Fruit fly (Drosophila melanogaster) whole organism, embryonic: ENCODE results near the gene CG42828.

ENCODE experiments used
- Atf-2 ChIP-seq: fragments of 200-800 bp; sonication (Bioruptor generic); optimal IDR thresholded peaks from 2 replicates; lab custom pipeline; 2016; ENCODE audit warnings: missing biosample characterization, missing genetic modification characterization
- CG1024 ChIP-seq: fragments of 200-800 bp; sonication (Bioruptor generic); IDR thresholded peaks from 2 replicates; pipeline ENCODE4 v1.3.6; 2022; ENCODE audit warnings: missing biosample characterization, missing genetic modification characterization
- CG10274 ChIP-seq: fragments of 200-800 bp; sonication (Bioruptor generic); optimal IDR thresholded peaks from 3 replicates; lab custom pipeline; 2017; ENCODE audit warnings: missing biosample characterization, mild to moderate bottlenecking, missing genetic modification characterization
- CG11247 ChIP-seq: fragments of 200-800 bp; sonication (Bioruptor generic); IDR thresholded peaks from 2 replicates; pipeline ENCODE4 v1.3.6; 2022; ENCODE audit warnings: missing biosample characterization, missing genetic modification characterization
- CG13287 ChIP-seq: fragments of 200-800 bp; sonication (Bioruptor generic); IDR thresholded peaks from 2 replicates; pipeline ENCODE4 v1.3.6; 2022; ENCODE audit warnings: missing biosample characterization, missing genetic modification characterization; ENCODE audit not compliant: partially characterized antibody
- CG14441 ChIP-seq: fragments of 200-800 bp; sonication (Bioruptor generic); IDR thresholded peaks from 2 replicates; pipeline ENCODE4 v1.3.6; 2022; ENCODE audit warnings: missing biosample characterization, missing genetic modification characterization
- CG15269 ChIP-seq: fragments of 200-800 bp; sonication (Bioruptor generic); optimal IDR thresholded peaks from 2 replicates; lab custom pipeline; 2018; ENCODE audit warnings: missing biosample characterization, mild to moderate bottlenecking, missing genetic modification characterization, moderate library complexity
- CG1529 ChIP-seq: fragments of 200-800 bp; sonication (Bioruptor generic); optimal IDR thresholded peaks from 3 replicates; lab custom pipeline; 2018; ENCODE audit warnings: missing biosample characterization, missing genetic modification characterization
- CG17328 ChIP-seq: fragments of 200-800 bp; sonication (Bioruptor generic); IDR thresholded peaks from 2 replicates; pipeline ENCODE4 v1.3.6; 2022; ENCODE audit warnings: missing biosample characterization, missing genetic modification characterization
- CG17359 ChIP-seq: fragments of 200-800 bp; sonication (Bioruptor generic); optimal IDR thresholded peaks from 3 replicates; lab custom pipeline; 2018; ENCODE audit warnings: missing biosample characterization, mild to moderate bottlenecking, missing genetic modification characterization, moderate library complexity
- CG17829 ChIP-seq: fragments of 200-800 bp; optimal IDR thresholded peaks from 2 replicates; lab custom pipeline; 2019; ENCODE audit warnings: missing biosample characterization, mild to moderate bottlenecking, missing genetic modification characterization, moderate library complexity
- CG18011 ChIP-seq: fragments of 200-800 bp; sonication (Bioruptor generic); optimal IDR thresholded peaks from 2 replicates; lab custom pipeline; 2017; ENCODE audit warnings: missing biosample characterization, missing genetic modification characterization, mild to moderate bottlenecking, moderate library complexity, missing genotype
- CG2116 ChIP-seq: fragments of 200-800 bp; sonication (Bioruptor generic); optimal IDR thresholded peaks from 3 replicates; lab custom pipeline; 2018; ENCODE audit warnings: missing biosample characterization, mild to moderate bottlenecking, missing genetic modification characterization
- CG2678 ChIP-seq: fragments of 200-800 bp; sonication (Bioruptor generic); optimal IDR thresholded peaks from 3 replicates; lab custom pipeline; 2019; ENCODE audit warnings: missing biosample characterization, mild to moderate bottlenecking, missing genetic modification characterization, moderate library complexity
- CG32767 ChIP-seq: fragments of 200-800 bp; sonication (Bioruptor generic); IDR thresholded peaks from 2 replicates; pipeline ENCODE4 v1.3.6; 2022; ENCODE audit warnings: missing biosample characterization, missing genetic modification characterization
- CG7372 ChIP-seq: fragments of 200-800 bp; sonication (Bioruptor generic); IDR thresholded peaks from 2 replicates; pipeline ENCODE4 v1.3.6; 2022; ENCODE audit warnings: missing biosample characterization, missing genetic modification characterization
- CG7928 ChIP-seq: fragments of 200-800 bp; sonication (Bioruptor generic); optimal IDR thresholded peaks from 2 replicates; lab custom pipeline; 2017; ENCODE audit warnings: missing biosample characterization, mild to moderate bottlenecking, missing genetic modification characterization
- CG8359 ChIP-seq: fragments of 200-800 bp; sonication (Bioruptor generic); optimal IDR thresholded peaks from 2 replicates; lab custom pipeline; 2017; ENCODE audit warnings: missing biosample characterization, mild to moderate bottlenecking, missing genetic modification characterization, borderline replicate concordance
- CG8944 ChIP-seq: fragments of 200-800 bp; sonication (Bioruptor generic); optimal IDR thresholded peaks from 3 replicates; lab custom pipeline; 2016; ENCODE audit warnings: missing biosample characterization, missing genetic modification characterization
- CkIIα-i1 ChIP-seq: fragments of 200-800 bp; sonication (Bioruptor generic); IDR thresholded peaks from 2 replicates; pipeline ENCODE4 v1.3.6; 2022; ENCODE audit warnings: missing biosample characterization, missing genetic modification characterization
- Dip2 ChIP-seq: fragments of 200-800 bp; sonication (Bioruptor generic); IDR thresholded peaks from 2 replicates; pipeline ENCODE4 v1.3.6; 2022; ENCODE audit warnings: missing biosample characterization, missing genetic modification characterization
- H2.0 ChIP-seq: fragments of 200-800 bp; sonication (Bioruptor generic); IDR thresholded peaks from 2 replicates; pipeline ENCODE4 v1.3.6; 2022; ENCODE audit warnings: missing biosample characterization, missing genetic modification characterization
- Hey ChIP-seq: fragments of 200-800 bp; sonication (Bioruptor generic); optimal IDR thresholded peaks from 3 replicates; lab custom pipeline; 2018; ENCODE audit warnings: missing biosample characterization, mild to moderate bottlenecking, missing genetic modification characterization
- HmgD ChIP-seq: fragments of 200-800 bp; sonication (Bioruptor generic); optimal IDR thresholded peaks from 3 replicates; lab custom pipeline; 2016; ENCODE audit warnings: missing biosample characterization, missing genetic modification characterization
- Nf-YC ChIP-seq: fragments of 200-800 bp; optimal IDR thresholded peaks from 3 replicates; lab custom pipeline; 2019; ENCODE audit warnings: missing biosample characterization, mild to moderate bottlenecking, missing genetic modification characterization, moderate library complexity
- Ravus ChIP-seq: fragments of 200-800 bp; sonication (Bioruptor generic); IDR thresholded peaks from 2 replicates; pipeline ENCODE4 v1.3.6; 2022; ENCODE audit warnings: missing biosample characterization, missing genetic modification characterization
- Trl ChIP-seq, 3 experiments: fragments of >200 bp in 2 of 3; fragments of 200-800 bp in 1 of 3; sonication (Bioruptor generic) in 1 of 3; optimal IDR thresholded peaks; 2 replicates in 1 of 3; 3 replicates in 2 of 3; lab custom pipeline; 2016 to 2017; ENCODE audit warnings: missing biosample characterization in 1 of 3, missing genetic modification characterization in 1 of 3
- ato ChIP-seq: fragments of 200-800 bp; sonication (Bioruptor generic); IDR thresholded peaks from 2 replicates; pipeline ENCODE4 v1.3.6; 2022; ENCODE audit warnings: missing biosample characterization, missing genetic modification characterization; ENCODE audit not compliant: partially characterized antibody
- chinmo ChIP-seq: fragments of 200-800 bp; sonication (Bioruptor generic); IDR thresholded peaks from 4 replicates; pipeline ENCODE4 v1.3.6; 2022; ENCODE audit warnings: missing biosample characterization, missing genetic modification characterization; ENCODE audit not compliant: partially characterized antibody
- chn ChIP-seq: fragments of 200-800 bp; sonication (Bioruptor generic); optimal IDR thresholded peaks from 2 replicates; lab custom pipeline; 2016; ENCODE audit warnings: missing biosample characterization, missing genetic modification characterization
- ci ChIP-seq: fragments of 200-800 bp; sonication (Bioruptor generic); IDR thresholded peaks from 3 replicates; pipeline ENCODE4 v1.3.6; 2022; ENCODE audit warnings: missing biosample characterization, missing genetic modification characterization
- dm ChIP-seq: fragments of 200-800 bp; sonication (Bioruptor generic); optimal IDR thresholded peaks from 3 replicates; lab custom pipeline; 2016; ENCODE audit warnings: missing biosample characterization, missing genetic modification characterization
- dmrt99B ChIP-seq: fragments of 200-800 bp; sonication (Bioruptor generic); optimal IDR thresholded peaks from 2 replicates; lab custom pipeline; 2018; ENCODE audit warnings: missing biosample characterization, mild to moderate bottlenecking, missing genetic modification characterization, moderate library complexity
- emc ChIP-seq: fragments of 200-800 bp; sonication (Bioruptor generic); optimal IDR thresholded peaks from 2 replicates; lab custom pipeline; 2016; ENCODE audit warnings: missing biosample characterization, missing genetic modification characterization
- eyg ChIP-seq: fragments of 200-800 bp; sonication (Bioruptor generic); optimal IDR thresholded peaks from 3 replicates; lab custom pipeline; 2016; ENCODE audit warnings: missing biosample characterization, missing genetic modification characterization
- fu2 ChIP-seq: fragments of 200-800 bp; sonication (Bioruptor generic); optimal IDR thresholded peaks from 2 replicates; lab custom pipeline; 2016; ENCODE audit warnings: missing biosample characterization, missing genetic modification characterization
- gem ChIP-seq: fragments of 200-800 bp; sonication (Bioruptor generic); optimal IDR thresholded peaks from 2 replicates; lab custom pipeline; 2019; ENCODE audit warnings: missing biosample characterization, mild to moderate bottlenecking, missing genetic modification characterization, moderate library complexity
- grau ChIP-seq: fragments of 200-800 bp; optimal IDR thresholded peaks from 3 replicates; lab custom pipeline; 2019; ENCODE audit warnings: missing biosample characterization, mild to moderate bottlenecking, missing genetic modification characterization, moderate library complexity
- gsb ChIP-seq: fragments of 200-800 bp; sonication (Bioruptor generic); IDR thresholded peaks from 2 replicates; pipeline ENCODE4 v1.3.6; 2022; ENCODE audit warnings: missing biosample characterization, missing genetic modification characterization
- hkb ChIP-seq, 2 experiments: fragments of 200-800 bp in 1 of 2; fragments of >200 bp in 1 of 2; sonication (Bioruptor generic) in 1 of 2; IDR thresholded peaks in 1 of 2; optimal IDR thresholded peaks in 1 of 2; 2 replicates each; pipeline versions ENCODE4 v1.3.6 to Lab custom; 2017 to 2022; ENCODE audit warnings: missing biosample characterization in 1 of 2, missing genetic modification characterization in 1 of 2
- lmd ChIP-seq: fragments of 200-800 bp; sonication (Bioruptor generic); IDR thresholded peaks from 2 replicates; pipeline ENCODE4 v1.3.6; 2022; ENCODE audit warnings: missing biosample characterization, missing genetic modification characterization
- lov ChIP-seq, 2 experiments: fragments of 200-800 bp in 1 of 2; fragments of >200 bp in 1 of 2; sonication (Bioruptor generic) in 1 of 2; IDR thresholded peaks in 1 of 2; optimal IDR thresholded peaks in 1 of 2; 2 replicates in 1 of 2; 3 replicates in 1 of 2; pipeline versions ENCODE4 v1.3.6 to Lab custom; 2017 to 2022; ENCODE audit warnings: missing biosample characterization in 1 of 2, missing genetic modification characterization in 1 of 2
- onecut ChIP-seq: fragments of 200-800 bp; sonication (Bioruptor generic); IDR thresholded peaks from 2 replicates; pipeline ENCODE4 v1.3.6; 2022; ENCODE audit warnings: missing biosample characterization, missing genetic modification characterization
- pita ChIP-seq: fragments of 200-800 bp; sonication (Bioruptor generic); optimal IDR thresholded peaks from 2 replicates; lab custom pipeline; 2017; ENCODE audit warnings: missing biosample characterization, mild to moderate bottlenecking, missing genetic modification characterization
- pzg ChIP-seq: fragments of 200-800 bp; sonication (Bioruptor generic); optimal IDR thresholded peaks from 3 replicates; lab custom pipeline; 2018; ENCODE audit warnings: missing biosample characterization, mild to moderate bottlenecking, missing genetic modification characterization, moderate library complexity
- slbo ChIP-seq: fragments of 200-800 bp; sonication (Bioruptor generic); IDR thresholded peaks from 2 replicates; pipeline ENCODE4 v1.3.6; 2022; ENCODE audit warnings: missing biosample characterization, missing genetic modification characterization
- stc ChIP-seq: fragments of 200-800 bp; sonication (Bioruptor generic); IDR thresholded peaks from 2 replicates; pipeline ENCODE4 v1.3.6; 2022; ENCODE audit warnings: missing biosample characterization, missing genetic modification characterization
- ttk ChIP-seq: fragments of 200-800 bp; sonication (Bioruptor generic); IDR thresholded peaks from 2 replicates; pipeline ENCODE4 v2.1.2; 2022; ENCODE audit warnings: missing biosample characterization, missing genetic modification characterization
- wek ChIP-seq: fragments of 200-800 bp; sonication (Bioruptor generic); optimal IDR thresholded peaks from 3 replicates; lab custom pipeline; 2018; ENCODE audit warnings: missing biosample characterization, mild to moderate bottlenecking, missing genetic modification characterization, moderate library complexity

The CG42828 gene

dm6 chr3R:23346893-23347396, 26.6 kb upstream of the CG42828 start (continued):
- TF ChIP-seq CG17359 (peak; percentile 57), ci (GFP tag; lab: Robert Waterston, UW) (peak; percentile 71), CG8944 (GFP tag; lab: Kevin White, UChicago) (peak; percentile 1), CG11247 (GFP tag; lab: Robert Waterston, UW) (peak; percentile 48), stc (GFP tag; lab: Robert Waterston, UW) (0 out of 2 replicates have a peak, but pooled peaks have one; percentile 44), CG15269 (tag; lab: Kevin White, UChicago) (peak; percentile 54), CG17829 (peak; percentile 78), CG2116 (no peak), CG1529 (GFP tag; lab: Kevin White, UChicago) (peak; percentile 3), slbo (peak; percentile 53), CG10274 (GFP tag; lab: Kevin White, UChicago) (no peak), dmrt99B (tag; lab: Kevin White, UChicago) (peak; percentile 69), wek (GFP tag; lab: Kevin White, UChicago) (no peak), CG7928 (GFP tag; lab: Kevin White, UChicago) (no peak), gsb (GFP tag; lab: Robert Waterston, UW) (no peak), CG8359 (GFP tag; lab: Kevin White, UChicago) (no peak), pita (GFP tag; lab: Kevin White, UChicago) (no peak), H2.0 (GFP tag; lab: Robert Waterston, UW) (peak; percentile 52), CG18011 (GFP tag; lab: Kevin White, UChicago) (no peak), chn (GFP tag; lab: Kevin White, UChicago) (no peak), emc (no peak), Nf-YC (tag; lab: Kevin White, UChicago) (peak; percentile 46), ttk (GFP tag; lab: Robert Waterston, UW) (no peak), CG13287 (GFP tag; lab: Robert Waterston, UW) (no peak), ato (GFP tag; lab: Robert Waterston, UW) (no peak), CG2678 (tag; lab: Kevin White, UChicago) (peak; percentile 60), fu2 (GFP tag; lab: Kevin White, UChicago) (no peak), Hey (tag; lab: Kevin White, UChicago) (no peak), CG7372 (GFP tag; lab: Robert Waterston, UW) (no peak), grau (tag; lab: Kevin White, UChicago) (peak; percentile 57), CG17328 (GFP tag; lab: Robert Waterston, UW) (peak; percentile 22; the same call in 1 of the 2 replicates), pzg (GFP tag; lab: Kevin White, UChicago) (no peak), CkIIα-i1 (GFP tag; lab: Robert Waterston, UW) (no peak), lmd (GFP tag; lab: Robert Waterston, UW) (peak; percentile 50), onecut (peak; percentile 30; the same call in 1 of the 2 replicates), CG14441 (GFP tag; lab: Robert Waterston, UW) (peak; percentile 38; the same call in 1 of the 2 replicates), dm (GFP tag; lab: Kevin White, UChicago) (no peak), HmgD (GFP tag; lab: Kevin White, UChicago) (no peak), gem (tag; lab: Kevin White, UChicago) (peak; percentile 75), eyg (GFP tag; lab: Kevin White, UChicago) (no peak), CG32767 (GFP tag; lab: Robert Waterston, UW) (no peak), CG1024 (GFP tag; lab: Robert Waterston, UW) (0 out of 2 replicates have a peak, but pooled peaks have one; percentile 15), Trl (optimal IDR thresholded peaks at IDR 0.05; lab: Kevin White, UChicago) (peak in 1 of 2 experiments; percentile 57), Trl (GFP tag; optimal IDR thresholded peaks at IDR 0.05; lab: Kevin White, UChicago) (no peak), Atf-2 (no peak), chinmo (GFP tag; lab: Robert Waterston, UW) (no peak), Ravus (GFP tag; lab: Robert Waterston, UW) (no peak), hkb (optimal IDR thresholded peaks at IDR 0.05; lab: Kevin White, UChicago) (no peak), hkb (GFP tag; IDR thresholded peaks at IDR 0.05; lab: Robert Waterston, UW) (peak; percentile 65; the same call in 1 of the 2 replicates), Dip2 (GFP tag; lab: Robert Waterston, UW) (no peak), lov (optimal IDR thresholded peaks at IDR 0.05; lab: Kevin White, UChicago) (no peak), lov (GFP tag; IDR thresholded peaks at IDR 0.05; lab: Robert Waterston, UW) (0 out of 3 replicates have a peak, but pooled peaks have one; percentile 9)
